Fruit fly (Drosophila melanogaster) whole organism, embryonic: ENCODE results near the gene IleRS-m.

Experiments used
- Atf-2 ChIP-seq: fragments of 200-800 bp; sonication (Bioruptor generic); optimal IDR thresholded peaks from 2 replicates; lab custom pipeline; 2016; ENCODE audit warnings: missing biosample characterization, missing genetic modification characterization
- Awh ChIP-seq: fragments of 200-800 bp; sonication (Bioruptor generic); IDR thresholded peaks from 2 replicates; pipeline ENCODE4, ENCODE4 v1.3.6; 2022; ENCODE audit warnings: missing biosample characterization, missing genetic modification characterization
- CG10431 ChIP-seq: fragments of 200-800 bp; sonication (Bioruptor generic); optimal IDR thresholded peaks from 3 replicates; lab custom pipeline; 2018; ENCODE audit warnings: missing biosample characterization, mild to moderate bottlenecking, missing genetic modification characterization
- CG12104 ChIP-seq: fragments of 200-800 bp; sonication (Bioruptor generic); optimal IDR thresholded peaks from 3 replicates; lab custom pipeline; 2016; ENCODE audit warnings: missing biosample characterization, missing genetic modification characterization
- CG13123 ChIP-seq: fragments of 200-800 bp; sonication (Bioruptor generic); optimal IDR thresholded peaks from 2 replicates; lab custom pipeline; 2016; ENCODE audit warnings: missing biosample characterization, missing genetic modification characterization
- CG13287 ChIP-seq: fragments of 200-800 bp; sonication (Bioruptor generic); IDR thresholded peaks from 2 replicates; pipeline ENCODE4 v1.3.6; 2022; ENCODE audit warnings: missing biosample characterization, missing genetic modification characterization; ENCODE audit not compliant: partially characterized antibody
- CG13296 ChIP-seq: fragments of 200-800 bp; sonication (Bioruptor generic); optimal IDR thresholded peaks from 3 replicates; lab custom pipeline; 2018; ENCODE audit warnings: missing biosample characterization, mild to moderate bottlenecking, missing genetic modification characterization
- CG1529 ChIP-seq: fragments of 200-800 bp; sonication (Bioruptor generic); optimal IDR thresholded peaks from 3 replicates; lab custom pipeline; 2018; ENCODE audit warnings: missing biosample characterization, missing genetic modification characterization
- CG17385 ChIP-seq: fragments of 200-800 bp; sonication (Bioruptor generic); optimal IDR thresholded peaks from 3 replicates; lab custom pipeline; 2018; ENCODE audit warnings: missing biosample characterization, mild to moderate bottlenecking, missing genetic modification characterization
- CG18262 ChIP-seq: fragments of 200-800 bp; optimal IDR thresholded peaks from 3 replicates; lab custom pipeline; 2019; ENCODE audit warnings: missing biosample characterization, mild to moderate bottlenecking, missing genetic modification characterization, moderate library complexity
- CG2199 ChIP-seq: fragments of 200-800 bp; sonication (Bioruptor generic); IDR thresholded peaks from 3 replicates; pipeline ENCODE4 v1.3.6; 2022; ENCODE audit warnings: missing biosample characterization, missing genetic modification characterization
- CG31388 ChIP-seq: fragments of 200-800 bp; sonication (Bioruptor generic); optimal IDR thresholded peaks from 2 replicates; lab custom pipeline; 2016; ENCODE audit warnings: missing biosample characterization, missing genetic modification characterization
- CG3163 ChIP-seq: fragments of 200-800 bp; sonication (Bioruptor generic); optimal IDR thresholded peaks from 3 replicates; lab custom pipeline; 2016; ENCODE audit warnings: missing biosample characterization, missing genetic modification characterization
- CG3847 ChIP-seq: fragments of 200-800 bp; sonication (Bioruptor generic); IDR thresholded peaks from 2 replicates; pipeline ENCODE4 v1.3.6; 2022; ENCODE audit warnings: missing biosample characterization, missing genetic modification characterization
- CG4282 ChIP-seq: fragments of 200-800 bp; sonication (Bioruptor generic); optimal IDR thresholded peaks from 2 replicates; lab custom pipeline; 2016; ENCODE audit warnings: missing biosample characterization, missing genetic modification characterization
- CG7372 ChIP-seq: fragments of 200-800 bp; sonication (Bioruptor generic); IDR thresholded peaks from 2 replicates; pipeline ENCODE4 v1.3.6; 2022; ENCODE audit warnings: missing biosample characterization, missing genetic modification characterization
- CG7963 ChIP-seq: fragments of 200-800 bp; sonication (Bioruptor generic); IDR thresholded peaks from 3 replicates; pipeline ENCODE4 v1.3.6; 2022; ENCODE audit warnings: missing biosample characterization, missing genetic modification characterization; ENCODE audit not compliant: partially characterized antibody
- CG7987 ChIP-seq: fragments of 200-800 bp; sonication (Bioruptor generic); optimal IDR thresholded peaks from 2 replicates; lab custom pipeline; 2018; ENCODE audit warnings: missing biosample characterization, mild to moderate bottlenecking, missing genetic modification characterization, moderate library complexity
- CG8290 ChIP-seq, 3 experiments: fragments of 200-800 bp; sonication (Bioruptor generic); optimal IDR thresholded peaks; 2 replicates each; lab custom pipeline; 2016 to 2019; ENCODE audit warnings: missing biosample characterization in 3 of 3, missing genetic modification characterization in 3 of 3, mild to moderate bottlenecking in 2 of 3, moderate library complexity in 1 of 3
- CG8944 ChIP-seq: fragments of 200-800 bp; sonication (Bioruptor generic); optimal IDR thresholded peaks from 3 replicates; lab custom pipeline; 2016; ENCODE audit warnings: missing biosample characterization, missing genetic modification characterization
- CG9215 ChIP-seq: fragments of 200-800 bp; sonication (Bioruptor generic); IDR thresholded peaks from 2 replicates; pipeline ENCODE4 v1.3.6; 2022; ENCODE audit warnings: missing biosample characterization, missing genetic modification characterization
- CG9727 ChIP-seq: fragments of 200-800 bp; sonication (Bioruptor generic); optimal IDR thresholded peaks from 3 replicates; lab custom pipeline; 2017; ENCODE audit warnings: missing biosample characterization, mild to moderate bottlenecking, missing genetic modification characterization
- Dad ChIP-seq: fragments of 200-800 bp; sonication (Bioruptor generic); optimal IDR thresholded peaks from 3 replicates; lab custom pipeline; 2016; ENCODE audit warnings: missing biosample characterization, missing genetic modification characterization
- Deaf1 ChIP-seq: fragments of 200-800 bp; optimal IDR thresholded peaks from 3 replicates; lab custom pipeline; 2019; ENCODE audit warnings: missing biosample characterization, mild to moderate bottlenecking, missing genetic modification characterization, moderate library complexity
- Gug ChIP-seq: fragments of 200-800 bp; sonication (Bioruptor generic); IDR thresholded peaks from 4 replicates; pipeline ENCODE4 v1.3.6; 2022; ENCODE audit warnings: missing biosample characterization, missing genetic modification characterization
- HLH4C ChIP-seq: fragments of 200-800 bp; sonication (Bioruptor generic); IDR thresholded peaks from 3 replicates; pipeline ENCODE4 v1.3.6; 2022; ENCODE audit warnings: missing biosample characterization, missing genetic modification characterization; ENCODE audit not compliant: partially characterized antibody
- Nf-YA ChIP-seq: fragments of 200-800 bp; sonication (Bioruptor generic); IDR thresholded peaks from 2 replicates; pipeline ENCODE4 v1.3.6; 2022; ENCODE audit warnings: missing biosample characterization, missing genetic modification characterization
- PHDP ChIP-seq: fragments of 200-800 bp; sonication (Bioruptor generic); optimal IDR thresholded peaks from 3 replicates; lab custom pipeline; 2018; ENCODE audit warnings: missing biosample characterization, mild to moderate bottlenecking, missing genetic modification characterization, moderate library complexity
- Taf1 ChIP-seq: fragments of 200-800 bp; sonication (Bioruptor generic); IDR thresholded peaks from 2 replicates; pipeline ENCODE4 v1.3.6; 2022; ENCODE audit warnings: missing biosample characterization, missing genetic modification characterization
- ara ChIP-seq: fragments of 200-800 bp; sonication (Bioruptor generic); IDR thresholded peaks from 2 replicates; pipeline ENCODE4 v1.3.6; 2022; ENCODE audit warnings: missing biosample characterization, missing genetic modification characterization
- btn ChIP-seq: fragments of 200-800 bp; sonication (Bioruptor generic); optimal IDR thresholded peaks from 2 replicates; lab custom pipeline; 2016; ENCODE audit warnings: missing biosample characterization, missing genetic modification characterization
- caup ChIP-seq: fragments of 200-800 bp; sonication (Bioruptor generic); optimal IDR thresholded peaks from 3 replicates; lab custom pipeline; 2017; ENCODE audit warnings: missing biosample characterization, mild to moderate bottlenecking, missing genetic modification characterization, moderate library complexity; ENCODE audit not compliant: severe bottlenecking
- cg ChIP-seq: fragments of 200-800 bp; sonication (Bioruptor generic); optimal IDR thresholded peaks from 3 replicates; lab custom pipeline; 2019; ENCODE audit warnings: missing biosample characterization, mild to moderate bottlenecking, missing genetic modification characterization, moderate library complexity
- cwo ChIP-seq: fragments of 200-800 bp; sonication (Bioruptor generic); optimal IDR thresholded peaks from 3 replicates; lab custom pipeline; 2017; ENCODE audit warnings: missing biosample characterization, missing genetic modification characterization, mild to moderate bottlenecking, moderate library complexity, missing genetic modification reagents
- dan ChIP-seq: fragments of 200-800 bp; sonication (Bioruptor generic); IDR thresholded peaks from 2 replicates; pipeline ENCODE4 v1.3.6; 2022; ENCODE audit warnings: missing biosample characterization, missing genetic modification characterization
- dati ChIP-seq: fragments of 200-800 bp; sonication (Bioruptor generic); IDR thresholded peaks from 2 replicates; pipeline ENCODE4 v1.3.6; 2022; ENCODE audit warnings: missing biosample characterization, missing genetic modification characterization
- dm ChIP-seq: fragments of 200-800 bp; sonication (Bioruptor generic); optimal IDR thresholded peaks from 3 replicates; lab custom pipeline; 2016; ENCODE audit warnings: missing biosample characterization, missing genetic modification characterization
- dmrt11E ChIP-seq: fragments of 200-800 bp; sonication (Bioruptor generic); optimal IDR thresholded peaks from 3 replicates; lab custom pipeline; 2018; ENCODE audit warnings: missing biosample characterization, mild to moderate bottlenecking, missing genetic modification characterization, moderate library complexity
- eve ChIP-seq, 2 experiments: fragments of >200 bp; optimal IDR thresholded peaks; 2 replicates each; lab custom pipeline; 2017; ENCODE audit warnings: missing biosample characterization in 2 of 2, missing genetic modification characterization in 2 of 2
- grau ChIP-seq: fragments of 200-800 bp; optimal IDR thresholded peaks from 3 replicates; lab custom pipeline; 2019; ENCODE audit warnings: missing biosample characterization, mild to moderate bottlenecking, missing genetic modification characterization, moderate library complexity
- grn ChIP-seq: fragments of 200-800 bp; sonication (Bioruptor generic); optimal IDR thresholded peaks from 3 replicates; lab custom pipeline; 2017; ENCODE audit warnings: missing biosample characterization, missing genetic modification characterization
- h ChIP-seq: fragments of >200 bp; optimal IDR thresholded peaks from 2 replicates; lab custom pipeline; 2017
- nau ChIP-seq: fragments of 200-800 bp; sonication (Bioruptor generic); optimal IDR thresholded peaks from 3 replicates; lab custom pipeline; 2017; ENCODE audit warnings: missing biosample characterization, mild to moderate bottlenecking, missing genetic modification characterization, missing genetic modification reagents
- oc ChIP-seq: fragments of 200-800 bp; sonication (Bioruptor generic); optimal IDR thresholded peaks from 2 replicates; lab custom pipeline; 2018; ENCODE audit warnings: missing biosample characterization, mild to moderate bottlenecking, missing genetic modification characterization, moderate library complexity
- sim ChIP-seq: fragments of 200-800 bp; sonication (Bioruptor generic); IDR thresholded peaks from 2 replicates; pipeline ENCODE4 v1.3.6; 2022; ENCODE audit warnings: missing biosample characterization, missing genetic modification characterization
- stc ChIP-seq: fragments of 200-800 bp; sonication (Bioruptor generic); IDR thresholded peaks from 2 replicates; pipeline ENCODE4 v1.3.6; 2022; ENCODE audit warnings: missing biosample characterization, missing genetic modification characterization
- unc-4 ChIP-seq: fragments of 200-800 bp; sonication (Bioruptor generic); IDR thresholded peaks from 2 replicates; pipeline ENCODE4 v1.3.6; 2022; ENCODE audit warnings: missing biosample characterization, missing genetic modification characterization; ENCODE audit not compliant: partially characterized antibody
- zen2 ChIP-seq: fragments of 200-800 bp; sonication (Bioruptor generic); IDR thresholded peaks from 3 replicates; pipeline ENCODE4 v1.3.6; 2022; ENCODE audit warnings: missing biosample characterization, missing genetic modification characterization; ENCODE audit not compliant: partially characterized antibody

Gene IleRS-m

DNA sequence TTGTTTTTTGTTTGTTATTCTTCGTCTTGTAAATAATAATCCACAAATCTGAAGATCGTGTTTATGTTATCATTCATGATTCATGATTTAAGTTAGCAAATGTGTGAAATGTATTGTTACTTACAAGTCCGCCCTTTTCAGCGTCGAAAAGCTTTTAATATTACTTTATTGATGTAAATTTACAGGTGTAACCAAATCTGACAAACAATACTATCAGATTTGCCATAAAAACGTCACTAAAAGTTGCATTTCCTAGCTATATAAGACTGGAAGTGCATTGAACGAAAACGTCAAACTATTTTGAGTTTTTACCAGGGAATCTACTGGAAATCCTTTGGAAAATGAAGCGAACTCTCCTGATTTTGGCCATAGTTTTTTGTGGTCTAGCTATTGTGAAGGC is 17.8 kb upstream of the IleRS-m start, which contains the start of gene CG33258:
Gene CG33258, plus strand, starts transcription at position 301 of the 400 bp plus-strand sequence.
- TF ChIP-seq grn (no peak), dm (no peak), dati (GFP tag; lab: Robert Waterston, UW) (no peak), cg (GFP tag; lab: Kevin White, UChicago) (no peak), grau (tag; lab: Kevin White, UChicago) (no peak), CG13287 (GFP tag; lab: Robert Waterston, UW) (no peak)

- TF ChIP-seq dmrt11E (no peak), CG7963 (GFP tag; lab: Robert Waterston, UW) (no peak), CG13123 (no peak), CG7372 (no peak), dati (GFP tag; lab: Robert Waterston, UW) (no peak), Dad (GFP tag; lab: Kevin White, UChicago) (no peak), CG4282 (GFP tag; lab: Kevin White, UChicago) (no peak), unc-4 (GFP tag; lab: Robert Waterston, UW) (no peak), cwo (GFP tag; lab: Kevin White, UChicago) (no peak), ara (no peak), Awh (GFP tag; lab: Robert Waterston, UW) (no peak), CG3847 (GFP tag; lab: Robert Waterston, UW) (no peak)
- TF ChIP-seq, all 482 proteins: peak for 0
Observed at dm6 chr3L:16083693-16084092, 16.4 kb upstream of the IleRS-m start, which contains the start of gene CG13075. Gene CG13075 (plus strand): TSS chr3L:16083993.

DNA sequence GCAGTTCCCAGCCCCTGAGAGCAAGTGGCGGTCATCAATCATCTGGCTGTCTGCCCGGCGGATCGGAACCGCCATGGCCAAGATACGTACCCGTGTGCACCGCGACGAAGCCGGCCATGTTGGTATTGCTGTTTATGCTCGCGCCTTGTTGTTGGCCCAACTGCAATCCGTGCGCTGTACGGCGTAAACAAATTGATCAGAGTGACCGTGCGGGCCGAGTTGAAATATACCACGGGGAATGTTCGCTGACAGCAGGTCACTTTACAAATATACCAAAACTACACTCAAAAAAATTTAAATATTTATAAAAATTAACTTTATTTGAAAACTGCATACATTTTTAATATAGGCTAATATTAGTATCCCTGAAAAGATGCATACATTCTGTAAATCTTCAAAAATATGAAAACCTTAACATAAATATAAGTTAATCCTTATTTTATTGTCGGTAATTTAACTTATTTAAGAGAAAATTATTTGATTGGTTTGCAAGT is 12.7 kb upstream of the IleRS-m start, which contains the start of gene Tasp1:
Gene Tasp1, minus strand, starts transcription at position 203 of the 494 bp plus-strand sequence.
- TF ChIP-seq stc (GFP tag; lab: Robert Waterston, UW) = peak; percentile 67
- no peak for TF ChIP-seq CG1529 (GFP tag; lab: Kevin White, UChicago)
- no peak for TF ChIP-seq dan (GFP tag; lab: Robert Waterston, UW)
- peak; percentile 48 for TF ChIP-seq caup (GFP tag; lab: Kevin White, UChicago)
- no peak for TF ChIP-seq Deaf1 (tag; lab: Kevin White, UChicago)
- no peak for TF ChIP-seq eve (GFP tag; optimal IDR thresholded peaks at IDR 0.05; lab: Kevin White, UChicago)
- TF ChIP-seq CG18262 (tag; lab: Kevin White, UChicago) = peak; percentile 78
- peak; percentile 54; the same call in 1 of the 2 replicates for TF ChIP-seq sim (GFP tag; lab: Robert Waterston, UW)
- TF ChIP-seq h = no peak
- no peak for TF ChIP-seq CG4282 (GFP tag; lab: Kevin White, UChicago)
- no peak for TF ChIP-seq HLH4C (GFP tag; lab: Robert Waterston, UW)
- no peak for TF ChIP-seq Gug (GFP tag; lab: Robert Waterston, UW)
- TF ChIP-seq oc (tag; lab: Kevin White, UChicago) = no peak
- peak; percentile 7 for TF ChIP-seq CG17385
- no peak for TF ChIP-seq CG2199
- TF ChIP-seq CG7987 (GFP tag; lab: Kevin White, UChicago) = no peak
- no peak for TF ChIP-seq CG9215 (GFP tag; lab: Robert Waterston, UW)
- no peak for TF ChIP-seq CG10431 (GFP tag; lab: Kevin White, UChicago)
- peak; percentile 75 for TF ChIP-seq PHDP
- TF ChIP-seq Atf-2 (GFP tag; lab: Kevin White, UChicago) = no peak
- TF ChIP-seq CG8944 = no peak
- TF ChIP-seq btn = no peak
- TF ChIP-seq CG8290 (GFP tag; optimal IDR thresholded peaks at IDR 0.05; lab: Kevin White, UChicago) = no peak
- TF ChIP-seq CG8290 (tag; optimal IDR thresholded peaks at IDR 0.05; lab: Kevin White, UChicago) = peak in 1 of 2 experiments; percentile 54
- peak; percentile 7 for TF ChIP-seq CG31388 (GFP tag; lab: Kevin White, UChicago)
- TF ChIP-seq CG13296 (GFP tag; lab: Kevin White, UChicago) = peak; percentile 55
- 0 out of 2 replicates have a peak, but pooled peaks have one; percentile 32 for TF ChIP-seq Taf1
- TF ChIP-seq zen2 (GFP tag; lab: Robert Waterston, UW) = no peak
- TF ChIP-seq Nf-YA = peak; percentile 39; the same call in 1 of the 2 replicates
- TF ChIP-seq CG9727 (GFP tag; lab: Kevin White, UChicago) = peak; percentile 66
- TF ChIP-seq CG12104 (GFP tag; lab: Kevin White, UChicago) = peak; percentile 42
- no peak for TF ChIP-seq CG3163 (GFP tag; lab: Kevin White, UChicago)
- TF ChIP-seq nau (GFP tag; lab: Kevin White, UChicago) = no peak
